Worm (Caenorhabditis elegans) whole organism, L4 larva: Measurements from ENCODE around the gene F40A3.7.

ENCODE experiments used
- D1046.2 ChIP-seq: fragments of 200-800 bp; sonication (Bioruptor generic); IDR thresholded peaks from 2 replicates; pipeline ENCODE4 v1.3.6; 2022; ENCODE audit warnings: missing genetic modification characterization, missing compliant biosample characterization
- F26F4.8 ChIP-seq: fragments of 200-800 bp; sonication (Bioruptor generic); conservative IDR thresholded peaks from 2 replicates; pipeline ENCODE4 v1.3.6; 2022; ENCODE audit warnings: missing genetic modification characterization, missing compliant biosample characterization
- F37D6.2 ChIP-seq: sonication (generic microtip); optimal IDR thresholded peaks from 2 replicates; lab custom pipeline; 2016; ENCODE audit warnings: mild to moderate bottlenecking, missing genetic modification characterization, missing compliant biosample characterization
- F44E2.7 ChIP-seq: fragments of 200-800 bp; sonication (Bioruptor generic); IDR thresholded peaks from 2 replicates; pipeline ENCODE4 v2.1.2; 2022; ENCODE audit warnings: missing genetic modification characterization, missing compliant biosample characterization
- T20F7.1 ChIP-seq: fragments of 200-800 bp; sonication (Bioruptor generic); optimal IDR thresholded peaks from 2 replicates; lab custom pipeline; 2018; ENCODE audit warnings: mild to moderate bottlenecking, missing genetic modification characterization, missing compliant biosample characterization
- Y105C5A.15 ChIP-seq: fragments of 200-800 bp; sonication (Bioruptor generic); IDR thresholded peaks from 2 replicates; pipeline ENCODE4 v1.3.6; 2022; ENCODE audit warnings: missing genetic modification characterization, missing compliant biosample characterization
- ZK337.2 ChIP-seq: fragments of 200-800 bp; sonication (Bioruptor generic); IDR thresholded peaks from 2 replicates; pipeline ENCODE4 v1.3.6; 2022; ENCODE audit warnings: missing genetic modification reagents, missing genetic modification characterization, missing compliant biosample characterization
- aha-1 ChIP-seq: fragments of 150-350 bp; peaks from one replicate; lab custom pipeline; 2014; ENCODE audit warnings: missing biosample characterization, missing genetic modification characterization
- ama-1 ChIP-seq: fragments of 150-350 bp; optimal IDR thresholded peaks from 2 replicates; lab custom pipeline; 2014; ENCODE audit warnings: inconsistent platforms, mixed read lengths
- arid-1 ChIP-seq: fragments of 200-800 bp; sonication (Bioruptor generic); conservative IDR thresholded peaks from 2 replicates; pipeline ENCODE4 v1.3.6; 2022; ENCODE audit warnings: missing genetic modification reagents, missing genetic modification characterization, missing compliant biosample characterization
- ceh-62 ChIP-seq: sonication (generic microtip); optimal IDR thresholded peaks from 2 replicates; lab custom pipeline; 2017; ENCODE audit warnings: missing biosample characterization, missing genetic modification characterization
- ceh-82 ChIP-seq: sonication (generic microtip); optimal IDR thresholded peaks from 2 replicates; lab custom pipeline; 2017; ENCODE audit warnings: missing biosample characterization, missing genetic modification characterization
- ctbp-1 ChIP-seq: fragments of 200-800 bp; sonication (Bioruptor generic); IDR thresholded peaks from 2 replicates; pipeline ENCODE4 v1.3.6; 2022; ENCODE audit warnings: missing genetic modification reagents, missing genetic modification characterization, missing compliant biosample characterization
- daf-12 ChIP-seq: fragments of 150-350 bp; optimal IDR thresholded peaks from 2 replicates; lab custom pipeline; 2014; ENCODE audit warnings: missing biosample characterization, missing genetic modification reagents, missing genetic modification characterization
- daf-16 ChIP-seq, 3 experiments: sonication (generic microtip); optimal IDR thresholded peaks; 2 replicates each; lab custom pipeline; 2016 to 2017; ENCODE audit warnings: missing genetic modification characterization in 3 of 3, missing genetic modification reagents in 3 of 3, mild to moderate bottlenecking in 2 of 3, missing compliant biosample characterization in 2 of 3, missing biosample characterization in 1 of 3, moderate library complexity in 1 of 3
- daf-8 ChIP-seq: fragments of 200-800 bp; sonication (Bioruptor generic); IDR thresholded peaks from 2 replicates; pipeline ENCODE4 v1.3.6; 2022; ENCODE audit warnings: missing genetic modification characterization, missing compliant biosample characterization
- dmd-8 ChIP-seq: fragments of 200-800 bp; sonication (Bioruptor generic); IDR thresholded peaks from 2 replicates; pipeline ENCODE4 v1.3.6; 2022; ENCODE audit warnings: missing genetic modification characterization, missing compliant biosample characterization
- duxl-1 ChIP-seq: sonication (generic microtip); optimal IDR thresholded peaks from 2 replicates; lab custom pipeline; 2016; ENCODE audit warnings: mild to moderate bottlenecking, missing genetic modification characterization, moderate library complexity, missing compliant biosample characterization; ENCODE audit not compliant: poor library complexity
- fkh-10 ChIP-seq: fragments of 150-350 bp; optimal IDR thresholded peaks from 2 replicates; lab custom pipeline; 2014; ENCODE audit warnings: missing biosample characterization, missing genetic modification reagents, missing genetic modification characterization
- gei-8 ChIP-seq: fragments of 200-800 bp; sonication (Bioruptor generic); optimal IDR thresholded peaks from 2 replicates; lab custom pipeline; 2018; ENCODE audit warnings: mild to moderate bottlenecking, missing genetic modification characterization, missing compliant biosample characterization
- hlh-30 ChIP-seq: sonication (generic microtip); optimal IDR thresholded peaks from 2 replicates; lab custom pipeline; 2017; ENCODE audit warnings: antibody characterized with exemption, mild to moderate bottlenecking, missing genetic modification characterization, missing compliant biosample characterization; ENCODE audit not compliant: insufficient read depth
- jun-1 ChIP-seq: fragments of 150-350 bp; optimal IDR thresholded peaks from 2 replicates; lab custom pipeline; 2014; ENCODE audit warnings: missing biosample characterization, missing genetic modification reagents, missing genetic modification characterization
- lin-38 ChIP-seq: fragments of 200-800 bp; sonication (Bioruptor generic); IDR thresholded peaks from 2 replicates; pipeline ENCODE4 v1.3.6; 2022; ENCODE audit warnings: missing genetic modification reagents, missing genetic modification characterization, missing compliant biosample characterization
- lir-3 ChIP-seq: sonication (generic microtip); optimal IDR thresholded peaks from 2 replicates; lab custom pipeline; 2016; ENCODE audit warnings: mild to moderate bottlenecking, missing genetic modification characterization, missing compliant biosample characterization
- mxl-2 ChIP-seq: fragments of 200-800 bp; sonication (Bioruptor generic); conservative IDR thresholded peaks from 2 replicates; pipeline ENCODE4 v1.3.6; 2022; ENCODE audit warnings: missing genetic modification reagents, missing genetic modification characterization, missing compliant biosample characterization
- nhr-10 ChIP-seq: fragments of 150-350 bp; optimal IDR thresholded peaks from 2 replicates; lab custom pipeline; 2014; ENCODE audit warnings: missing biosample characterization, missing genetic modification characterization
- nhr-102 ChIP-seq: sonication (generic microtip); optimal IDR thresholded peaks from 2 replicates; lab custom pipeline; 2016; ENCODE audit warnings: mild to moderate bottlenecking, missing genetic modification characterization, moderate library complexity, missing compliant biosample characterization
- nhr-11 ChIP-seq: fragments of 150-350 bp; optimal IDR thresholded peaks from 2 replicates; lab custom pipeline; 2014; ENCODE audit warnings: missing biosample characterization, missing genetic modification characterization
- nhr-111 ChIP-seq: fragments of 200-800 bp; sonication (Bioruptor generic); optimal IDR thresholded peaks from 2 replicates; lab custom pipeline; 2018; ENCODE audit warnings: mild to moderate bottlenecking, missing genetic modification characterization, missing compliant biosample characterization
- nhr-237 ChIP-seq: sonication (generic microtip); optimal IDR thresholded peaks from 2 replicates; lab custom pipeline; 2017; ENCODE audit warnings: missing biosample characterization, missing genetic modification characterization
- nhr-28 ChIP-seq: fragments of 150-350 bp; optimal IDR thresholded peaks from 2 replicates; lab custom pipeline; 2014; ENCODE audit warnings: missing biosample characterization, missing genetic modification characterization
- nhr-41 ChIP-seq: fragments of 200-800 bp; sonication (Bioruptor generic); IDR thresholded peaks from 2 replicates; pipeline ENCODE4 v1.3.6; 2022; ENCODE audit warnings: missing genetic modification reagents, missing genetic modification characterization, missing compliant biosample characterization
- nhr-42 ChIP-seq: fragments of 200-800 bp; sonication (Bioruptor generic); IDR thresholded peaks from 2 replicates; pipeline ENCODE4 v1.3.6; 2022; ENCODE audit warnings: missing genetic modification characterization, missing compliant biosample characterization
- nhr-6 ChIP-seq: fragments of 150-350 bp; optimal IDR thresholded peaks from 2 replicates; lab custom pipeline; 2014; ENCODE audit warnings: missing biosample characterization, missing genetic modification characterization
- nhr-77 ChIP-seq: fragments of 150-350 bp; optimal IDR thresholded peaks from 2 replicates; lab custom pipeline; 2014; ENCODE audit warnings: missing biosample characterization, missing genetic modification characterization
- rbr-2 ChIP-seq: sonication (generic microtip); optimal IDR thresholded peaks from 2 replicates; lab custom pipeline; 2016; ENCODE audit warnings: missing genotype, missing genetic modification characterization, missing compliant biosample characterization
- sdz-12 ChIP-seq: fragments of 200-800 bp; sonication (Bioruptor generic); optimal IDR thresholded peaks from 2 replicates; lab custom pipeline; 2018; ENCODE audit warnings: mild to moderate bottlenecking, missing genetic modification characterization, missing compliant biosample characterization
- set-16 ChIP-seq: fragments of 200-800 bp; sonication (Bioruptor generic); IDR thresholded peaks from 2 replicates; pipeline ENCODE4 v1.3.6; 2022; ENCODE audit warnings: missing genetic modification reagents, missing genetic modification characterization, missing compliant biosample characterization
- spr-1 ChIP-seq: sonication (generic microtip); optimal IDR thresholded peaks from 2 replicates; lab custom pipeline; 2016; ENCODE audit warnings: mild to moderate bottlenecking, missing genetic modification characterization, missing compliant biosample characterization
- spr-3 ChIP-seq: fragments of 200-800 bp; sonication (Bioruptor generic); optimal IDR thresholded peaks from 2 replicates; lab custom pipeline; 2018; ENCODE audit warnings: mild to moderate bottlenecking, missing genetic modification characterization, missing compliant biosample characterization
- tra-1 ChIP-seq: fragments of 200-800 bp; sonication (Bioruptor generic); IDR thresholded peaks from 2 replicates; pipeline ENCODE4 v1.3.6; 2022; ENCODE audit warnings: missing genetic modification reagents, missing genetic modification characterization, missing compliant biosample characterization
- unc-130 ChIP-seq: sonication (generic microtip); optimal IDR thresholded peaks from 2 replicates; lab custom pipeline; 2016; ENCODE audit warnings: missing genetic modification reagents, missing genetic modification characterization, missing compliant biosample characterization
- zfp-2 ChIP-seq: sonication (generic microtip); optimal IDR thresholded peaks from 2 replicates; lab custom pipeline; 2016; ENCODE audit warnings: mild to moderate bottlenecking, missing genetic modification characterization, missing compliant biosample characterization
- zfp-3 ChIP-seq: fragments of 200-800 bp; sonication (Bioruptor generic); conservative IDR thresholded peaks from 2 replicates; pipeline ENCODE4 v1.3.6; 2022; ENCODE audit warnings: missing genetic modification reagents, missing genetic modification characterization, missing compliant biosample characterization

Gene F40A3.7

DNA sequence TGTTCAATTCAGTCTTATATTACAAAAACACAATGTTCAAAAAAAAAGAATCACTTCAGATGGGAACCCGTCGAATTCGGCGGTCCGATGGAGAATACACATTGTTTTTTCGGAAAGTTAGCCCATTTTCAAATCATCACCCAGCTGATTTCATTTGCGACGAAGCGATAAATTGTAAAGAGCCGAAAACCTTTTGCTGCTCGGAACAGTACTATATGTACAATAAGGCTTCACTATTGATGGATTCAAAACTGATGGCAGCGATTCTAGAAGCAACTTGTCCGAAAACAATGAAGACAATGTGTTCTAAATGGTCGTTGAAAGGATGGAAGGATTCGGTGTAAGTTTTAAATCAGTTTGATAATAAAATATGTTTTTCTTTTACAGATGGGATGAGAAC is 41.7 kb downstream of the F40A3.7 start, which contains the start of gene C37C3.1 (continued):
- TF ChIP-seq ceh-82, result no peak
- no peak for TF ChIP-seq mxl-2 (GFP tag; lab: Robert Waterston, UW)
- no peak for TF ChIP-seq lir-3 (tag; lab: Kevin White, UChicago)
- TF ChIP-seq nhr-102 (tag; lab: Kevin White, UChicago), result peak; percentile 69
- TF ChIP-seq nhr-237 (tag; lab: Kevin White, UChicago), result no peak
- TF ChIP-seq spr-1, result peak; percentile 19
- peak; percentile 84 for TF ChIP-seq ama-1 (lab: Kevin White, UChicago)
- TF ChIP-seq unc-130 (GFP tag; lab: Kevin White, UChicago), result no peak
- TF ChIP-seq F37D6.2 (tag; lab: Kevin White, UChicago), result no peak
- TF ChIP-seq daf-8 (GFP tag; lab: Robert Waterston, UW), result 0 out of 2 replicates have a peak, but pooled peaks have one; percentile 13
- peak; percentile 11 for TF ChIP-seq rbr-2 (tag; lab: Kevin White, UChicago)
- no peak for TF ChIP-seq nhr-11 (tag; lab: Kevin White, UChicago)
- TF ChIP-seq nhr-28 (tag; lab: Kevin White, UChicago), result no peak
- TF ChIP-seq sdz-12 (GFP tag; lab: Kevin White, UChicago), result no peak

- TF ChIP-seq F26F4.8 (GFP tag; lab: Robert Waterston, UW) (no peak), set-16 (GFP tag; lab: Robert Waterston, UW) (peak; percentile 38; the same call in 1 of the 2 replicates)
These were observed 43.0 kb downstream of the F40A3.7 start for ce11 chrV:7856641-7857040.

DNA sequence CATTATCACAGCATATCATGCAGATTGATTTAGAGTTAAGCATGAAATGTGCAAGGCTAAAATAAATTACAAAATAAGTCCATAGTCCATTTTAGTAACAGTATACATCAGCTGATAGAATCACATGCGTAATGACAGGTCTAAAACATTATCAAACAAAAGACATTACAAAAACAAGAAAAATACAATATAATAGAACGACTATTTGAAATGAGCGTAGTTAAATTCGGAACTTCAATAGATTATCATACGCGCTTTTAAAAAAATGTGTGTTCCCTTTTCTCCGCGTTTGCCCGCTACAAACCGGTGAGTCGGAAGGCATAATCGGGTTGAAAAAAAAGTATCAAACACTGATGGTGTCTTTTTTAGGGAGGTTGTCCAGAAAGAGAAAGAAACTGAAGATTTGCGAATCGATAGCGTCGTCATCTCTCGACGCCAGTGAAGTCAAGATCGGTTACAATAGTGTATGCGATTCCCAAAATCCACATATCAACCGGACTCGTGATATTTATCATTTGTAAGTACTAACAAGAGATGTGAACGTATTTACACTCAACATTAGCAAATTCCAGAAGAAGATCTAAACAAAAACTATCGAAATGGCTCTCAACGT is 44.2 kb downstream of the F40A3.7 start, which contains the start of gene C37C3.2:
Gene C37C3.2, plus strand, starts transcription at position 563 of the 613 bp plus-strand sequence.
- TF ChIP-seq zfp-3 (GFP tag; lab: Robert Waterston, UW) (no peak), ceh-62 (tag; lab: Kevin White, UChicago) (no peak), nhr-10 (tag; lab: Kevin White, UChicago) (no peak), aha-1 (peak; percentile 61), F44E2.7 (GFP tag; lab: Robert Waterston, UW) (0 out of 2 replicates have a peak, but pooled peaks have one; percentile 54), hlh-30 (tag; lab: Kevin White, UChicago) (peak; percentile 8), fkh-10 (no peak), jun-1 (tag; lab: Kevin White, UChicago) (no peak), nhr-77 (tag; lab: Kevin White, UChicago) (peak; percentile 51), duxl-1 (tag; lab: Kevin White, UChicago) (peak; percentile 19), spr-1 (peak; percentile 2), lin-38 (GFP tag; lab: Robert Waterston, UW) (peak; percentile 3; the same call in 1 of the 2 replicates), ctbp-1 (GFP tag; lab: Robert Waterston, UW) (no peak), arid-1 (GFP tag; lab: Robert Waterston, UW) (0 out of 2 replicates have a peak, but pooled peaks have one; percentile 15), T20F7.1 (GFP tag; lab: Kevin White, UChicago) (peak; percentile 34), daf-16 (GFP tag; optimal IDR thresholded peaks at IDR 0.05; lab: Kevin White, UChicago) (no peak), daf-16 (tag; optimal IDR thresholded peaks at IDR 0.05; lab: Kevin White, UChicago) (peak; percentile 8), ZK337.2 (GFP tag; lab: Robert Waterston, UW) (no peak), zfp-2 (no peak)

- peak; percentile 45; the same call in 1 of the 2 replicates for TF ChIP-seq set-16 (GFP tag; lab: Robert Waterston, UW)
- no peak; the same call in 1 of the 2 replicates for TF ChIP-seq tra-1 (GFP tag; lab: Robert Waterston, UW)
- no peak for TF ChIP-seq nhr-41 (GFP tag; lab: Robert Waterston, UW)
- 0 out of 2 replicates have a peak, but pooled peaks have one; percentile 63 for TF ChIP-seq D1046.2
- no peak for TF ChIP-seq Y105C5A.15 (GFP tag; lab: Robert Waterston, UW)
- TF ChIP-seq sdz-12 (GFP tag; lab: Kevin White, UChicago), result no peak
- no peak for TF ChIP-seq daf-12 (tag; lab: Kevin White, UChicago)
- TF ChIP-seq arid-1 (GFP tag; lab: Robert Waterston, UW), result 0 out of 2 replicates have a peak, but pooled peaks have one; percentile 22
- TF ChIP-seq gei-8, result no peak
- TF ChIP-seq lir-3 (tag; lab: Kevin White, UChicago), result no peak
- TF ChIP-seq dmd-8 (GFP tag; lab: Robert Waterston, UW), result no peak
- TF ChIP-seq nhr-42 (GFP tag; lab: Robert Waterston, UW), result peak; percentile 35; the same call in 1 of the 2 replicates
- TF ChIP-seq T20F7.1 (GFP tag; lab: Kevin White, UChicago), result peak; percentile 53
- no peak for TF ChIP-seq nhr-10 (tag; lab: Kevin White, UChicago)
- TF ChIP-seq nhr-111 (GFP tag; lab: Kevin White, UChicago), result no peak
- TF ChIP-seq spr-3, result no peak
- TF ChIP-seq ctbp-1 (GFP tag; lab: Robert Waterston, UW), result no peak; the same call in 1 of the 2 replicates
- peak; percentile 60 for TF ChIP-seq nhr-6 (tag; lab: Kevin White, UChicago)
- peak; percentile 60 for TF ChIP-seq nhr-102 (tag; lab: Kevin White, UChicago)
- peak; percentile 77 for TF ChIP-seq nhr-11 (tag; lab: Kevin White, UChicago)
These were observed 45.1 kb downstream of the F40A3.7 start, which contains the start of the genes C37C3.9 and C37C3.18 for ce11 chrV:7854603-7855002. Gene C37C3.9 (minus strand): TSS chrV:7854700. Gene C37C3.18 (plus strand): TSS chrV:7854993.
